Fruit fly (Drosophila melanogaster) whole organism, embryonic: ENCODE measurements around the gene CG43094.
A peak's percentile ranks its signal among the peaks of the same experiment; 100 is the strongest.

Experiments
- Bteb2 ChIP-seq: fragments of 200-800 bp; sonication (Bioruptor generic); optimal IDR thresholded peaks from 2 replicates; lab custom pipeline; 2016; ENCODE audit warnings: missing biosample characterization, missing genetic modification characterization
- CG10543 ChIP-seq: fragments of 200-800 bp; sonication (Bioruptor generic); optimal IDR thresholded peaks from 3 replicates; lab custom pipeline; 2017; ENCODE audit warnings: missing biosample characterization, mild to moderate bottlenecking, missing genetic modification characterization, moderate library complexity
- CG10959 ChIP-seq: fragments of 200-800 bp; sonication (Bioruptor generic); IDR thresholded peaks from 2 replicates; pipeline ENCODE4 v1.3.6; 2022; ENCODE audit warnings: missing biosample characterization, missing genetic modification characterization
- CG11695 ChIP-seq: fragments of 200-800 bp; sonication (Bioruptor generic); IDR thresholded peaks from 3 replicates; pipeline ENCODE4 v1.3.6; 2022; ENCODE audit warnings: missing biosample characterization, missing genetic modification characterization
- CG1233 ChIP-seq: fragments of 200-800 bp; sonication (Bioruptor generic); optimal IDR thresholded peaks from 4 replicates; lab custom pipeline; 2018; ENCODE audit warnings: missing biosample characterization, mild to moderate bottlenecking, missing genetic modification characterization
- CG12769 ChIP-seq: fragments of 200-800 bp; sonication (Bioruptor generic); optimal IDR thresholded peaks from 2 replicates; lab custom pipeline; 2019; ENCODE audit warnings: missing biosample characterization, mild to moderate bottlenecking, missing genetic modification characterization, moderate library complexity
- CG13296 ChIP-seq: fragments of 200-800 bp; sonication (Bioruptor generic); optimal IDR thresholded peaks from 3 replicates; lab custom pipeline; 2018; ENCODE audit warnings: missing biosample characterization, mild to moderate bottlenecking, missing genetic modification characterization
- CG15011 ChIP-seq: fragments of 200-800 bp; sonication (Bioruptor generic); optimal IDR thresholded peaks from 3 replicates; lab custom pipeline; 2018; ENCODE audit warnings: missing biosample characterization, mild to moderate bottlenecking, missing genetic modification characterization
- CG31441 ChIP-seq: fragments of 200-800 bp; sonication (Bioruptor generic); IDR thresholded peaks from 2 replicates; pipeline ENCODE4 v1.3.6; 2022; ENCODE audit warnings: missing biosample characterization, missing genetic modification characterization
- CG3726 ChIP-seq: fragments of 200-800 bp; sonication (Bioruptor generic); IDR thresholded peaks from 3 replicates; pipeline ENCODE4, ENCODE4 v1.3.6; 2022; ENCODE audit warnings: missing biosample characterization, missing genetic modification characterization
- CG7357 ChIP-seq: fragments of 200-800 bp; sonication (Bioruptor generic); IDR thresholded peaks from 3 replicates; pipeline ENCODE4 v1.3.6; 2022; ENCODE audit warnings: missing biosample characterization, missing genetic modification characterization
- CG7786 ChIP-seq: fragments of 200-800 bp; sonication (Bioruptor generic); optimal IDR thresholded peaks from 2 replicates; lab custom pipeline; 2016; ENCODE audit warnings: missing biosample characterization, missing genetic modification characterization
- CG9727 ChIP-seq: fragments of 200-800 bp; sonication (Bioruptor generic); optimal IDR thresholded peaks from 3 replicates; lab custom pipeline; 2017; ENCODE audit warnings: missing biosample characterization, mild to moderate bottlenecking, missing genetic modification characterization
- CG9797 ChIP-seq: fragments of 200-800 bp; sonication (Bioruptor generic); optimal IDR thresholded peaks from 3 replicates; lab custom pipeline; 2018; ENCODE audit warnings: missing biosample characterization, mild to moderate bottlenecking, missing genetic modification characterization
- Dfd ChIP-seq, 2 experiments: fragments of >200 bp; optimal IDR thresholded peaks; 2 replicates each; lab custom pipeline; 2017; ENCODE audit warnings: missing biosample characterization in 2 of 2, missing genetic modification characterization in 2 of 2
- E2f2 ChIP-seq: fragments of 200-800 bp; sonication (Bioruptor generic); IDR thresholded peaks from 2 replicates; pipeline ENCODE4 v1.3.6; 2022; ENCODE audit warnings: missing biosample characterization, missing genetic modification characterization
- Ets65A ChIP-seq: fragments of 200-800 bp; sonication (Bioruptor generic); peaks from one replicate; lab custom pipeline; 2016; ENCODE audit warnings: missing biosample characterization, missing genetic modification characterization
- Fer1 ChIP-seq: fragments of 200-800 bp; sonication (Bioruptor generic); optimal IDR thresholded peaks from 2 replicates; lab custom pipeline; 2017; ENCODE audit warnings: missing biosample characterization, mild to moderate bottlenecking, missing genetic modification characterization
- Hand ChIP-seq: fragments of 200-800 bp; sonication (Bioruptor generic); optimal IDR thresholded peaks from 2 replicates; lab custom pipeline; 2017; ENCODE audit warnings: mild to moderate bottlenecking, missing biosample characterization, missing genetic modification reagents, missing genetic modification characterization
- Hey ChIP-seq: fragments of 200-800 bp; sonication (Bioruptor generic); optimal IDR thresholded peaks from 3 replicates; lab custom pipeline; 2018; ENCODE audit warnings: missing biosample characterization, mild to moderate bottlenecking, missing genetic modification characterization
- HmgD ChIP-seq: fragments of 200-800 bp; sonication (Bioruptor generic); optimal IDR thresholded peaks from 3 replicates; lab custom pipeline; 2016; ENCODE audit warnings: missing biosample characterization, missing genetic modification characterization
- Hmx ChIP-seq: fragments of 200-800 bp; sonication (Bioruptor generic); optimal IDR thresholded peaks from 2 replicates; lab custom pipeline; 2016; ENCODE audit warnings: missing biosample characterization, missing genetic modification characterization
- Hr3 ChIP-seq: fragments of 200-800 bp; sonication (Bioruptor generic); optimal IDR thresholded peaks from 3 replicates; lab custom pipeline; 2016; ENCODE audit warnings: missing biosample characterization, missing genetic modification characterization
- MTF-1 ChIP-seq: fragments of 200-800 bp; sonication (Bioruptor generic); optimal IDR thresholded peaks from 2 replicates; lab custom pipeline; 2018; ENCODE audit warnings: missing biosample characterization, mild to moderate bottlenecking, missing genetic modification characterization, borderline replicate concordance
- Poxn ChIP-seq: fragments of 200-800 bp; sonication (Bioruptor generic); IDR thresholded peaks from 2 replicates; pipeline ENCODE4 v1.3.6; 2022; ENCODE audit warnings: missing biosample characterization, missing genetic modification characterization
- Sin3A ChIP-seq: fragments of >200 bp; optimal IDR thresholded peaks from 2 replicates; lab custom pipeline; 2018
- Sox102F ChIP-seq: fragments of 200-800 bp; sonication (Bioruptor generic); optimal IDR thresholded peaks from 2 replicates; lab custom pipeline; 2018; ENCODE audit warnings: missing biosample characterization, mild to moderate bottlenecking, missing genetic modification characterization, moderate library complexity
- TFAM ChIP-seq: fragments of 200-800 bp; sonication (Bioruptor generic); optimal IDR thresholded peaks from 2 replicates; lab custom pipeline; 2017; ENCODE audit warnings: missing biosample characterization, missing genetic modification characterization, inconsistent platforms
- Trl ChIP-seq, 3 experiments: fragments of >200 bp in 2 of 3; fragments of 200-800 bp in 1 of 3; sonication (Bioruptor generic) in 1 of 3; optimal IDR thresholded peaks; 2 replicates in 1 of 3; 3 replicates in 2 of 3; lab custom pipeline; 2016 to 2017; ENCODE audit warnings: missing biosample characterization in 1 of 3, missing genetic modification characterization in 1 of 3
- az2 ChIP-seq: fragments of 200-800 bp; sonication (Bioruptor generic); optimal IDR thresholded peaks from 3 replicates; lab custom pipeline; 2016; ENCODE audit warnings: missing biosample characterization, missing genetic modification characterization
- ci ChIP-seq: fragments of 200-800 bp; sonication (Bioruptor generic); IDR thresholded peaks from 3 replicates; pipeline ENCODE4 v1.3.6; 2022; ENCODE audit warnings: missing biosample characterization, missing genetic modification characterization
- crc ChIP-seq: fragments of 200-800 bp; sonication (Bioruptor generic); optimal IDR thresholded peaks from 2 replicates; lab custom pipeline; 2016; ENCODE audit warnings: missing biosample characterization, missing genetic modification characterization
- croc ChIP-seq: fragments of 200-800 bp; sonication (Bioruptor generic); conservative IDR thresholded peaks from 3 replicates; pipeline ENCODE4 v1.3.6; 2022; ENCODE audit warnings: missing biosample characterization, missing genetic modification characterization
- cwo ChIP-seq: fragments of 200-800 bp; sonication (Bioruptor generic); optimal IDR thresholded peaks from 3 replicates; lab custom pipeline; 2017; ENCODE audit warnings: missing biosample characterization, missing genetic modification characterization, mild to moderate bottlenecking, moderate library complexity, missing genetic modification reagents
- emc ChIP-seq: fragments of 200-800 bp; sonication (Bioruptor generic); optimal IDR thresholded peaks from 2 replicates; lab custom pipeline; 2016; ENCODE audit warnings: missing biosample characterization, missing genetic modification characterization
- esg ChIP-seq: fragments of 200-800 bp; sonication (Bioruptor generic); conservative IDR thresholded peaks from 2 replicates; pipeline ENCODE4 v1.3.6; 2022; ENCODE audit warnings: missing biosample characterization, missing genetic modification characterization
- kah ChIP-seq: fragments of 200-800 bp; sonication (Bioruptor generic); optimal IDR thresholded peaks from 2 replicates; lab custom pipeline; 2018; ENCODE audit warnings: missing biosample characterization, mild to moderate bottlenecking, missing genetic modification characterization
- nau ChIP-seq: fragments of 200-800 bp; sonication (Bioruptor generic); optimal IDR thresholded peaks from 3 replicates; lab custom pipeline; 2017; ENCODE audit warnings: missing biosample characterization, mild to moderate bottlenecking, missing genetic modification characterization, missing genetic modification reagents
- p53 ChIP-seq: fragments of 200-800 bp; sonication (Bioruptor generic); optimal IDR thresholded peaks from 2 replicates; lab custom pipeline; 2016; ENCODE audit warnings: missing biosample characterization, missing genetic modification characterization
- pfk ChIP-seq: fragments of 200-800 bp; sonication (Bioruptor generic); optimal IDR thresholded peaks from 2 replicates; lab custom pipeline; 2018; ENCODE audit warnings: missing biosample characterization, mild to moderate bottlenecking, missing genetic modification characterization, moderate library complexity
- pnt ChIP-seq: fragments of 200-800 bp; sonication (Bioruptor generic); optimal IDR thresholded peaks from 3 replicates; lab custom pipeline; 2016; ENCODE audit warnings: missing biosample characterization, missing genetic modification characterization
- psq ChIP-seq: fragments of 200-800 bp; sonication (Bioruptor generic); optimal IDR thresholded peaks from 2 replicates; lab custom pipeline; 2017; ENCODE audit warnings: missing biosample characterization, missing genetic modification characterization
- row ChIP-seq: fragments of 200-800 bp; sonication (Bioruptor generic); IDR thresholded peaks from 3 replicates; pipeline ENCODE4 v1.3.6; 2022; ENCODE audit warnings: missing biosample characterization, missing genetic modification characterization
- sim ChIP-seq: fragments of 200-800 bp; sonication (Bioruptor generic); IDR thresholded peaks from 2 replicates; pipeline ENCODE4 v1.3.6; 2022; ENCODE audit warnings: missing biosample characterization, missing genetic modification characterization
- slp2 ChIP-seq: fragments of 200-800 bp; sonication (Bioruptor generic); optimal IDR thresholded peaks from 2 replicates; lab custom pipeline; 2016; ENCODE audit warnings: missing biosample characterization, missing genetic modification characterization
- sug ChIP-seq: fragments of 200-800 bp; optimal IDR thresholded peaks from 2 replicates; lab custom pipeline; 2019; ENCODE audit warnings: missing biosample characterization, mild to moderate bottlenecking, missing genetic modification characterization, moderate library complexity
- tio ChIP-seq: fragments of 200-800 bp; sonication (Bioruptor generic); optimal IDR thresholded peaks from 2 replicates; lab custom pipeline; 2017; ENCODE audit warnings: missing biosample characterization, missing genetic modification characterization, inconsistent platforms
- tna ChIP-seq: fragments of 200-800 bp; sonication (Bioruptor generic); IDR thresholded peaks from 2 replicates; pipeline ENCODE4 v1.3.6; 2022; ENCODE audit warnings: missing biosample characterization, missing genetic modification characterization; ENCODE audit not compliant: partially characterized antibody
- twi ChIP-seq: fragments of 200-800 bp; optimal IDR thresholded peaks from 2 replicates; lab custom pipeline; 2019; ENCODE audit warnings: missing biosample characterization, mild to moderate bottlenecking, missing genetic modification characterization, moderate library complexity
- wdn ChIP-seq: fragments of 200-800 bp; sonication (Bioruptor generic); IDR thresholded peaks from 2 replicates; pipeline ENCODE4 v1.3.6; 2022; ENCODE audit warnings: missing biosample characterization, missing genetic modification characterization
- wek ChIP-seq: fragments of 200-800 bp; sonication (Bioruptor generic); optimal IDR thresholded peaks from 3 replicates; lab custom pipeline; 2018; ENCODE audit warnings: missing biosample characterization, mild to moderate bottlenecking, missing genetic modification characterization, moderate library complexity

The CG43094 gene

DNA sequence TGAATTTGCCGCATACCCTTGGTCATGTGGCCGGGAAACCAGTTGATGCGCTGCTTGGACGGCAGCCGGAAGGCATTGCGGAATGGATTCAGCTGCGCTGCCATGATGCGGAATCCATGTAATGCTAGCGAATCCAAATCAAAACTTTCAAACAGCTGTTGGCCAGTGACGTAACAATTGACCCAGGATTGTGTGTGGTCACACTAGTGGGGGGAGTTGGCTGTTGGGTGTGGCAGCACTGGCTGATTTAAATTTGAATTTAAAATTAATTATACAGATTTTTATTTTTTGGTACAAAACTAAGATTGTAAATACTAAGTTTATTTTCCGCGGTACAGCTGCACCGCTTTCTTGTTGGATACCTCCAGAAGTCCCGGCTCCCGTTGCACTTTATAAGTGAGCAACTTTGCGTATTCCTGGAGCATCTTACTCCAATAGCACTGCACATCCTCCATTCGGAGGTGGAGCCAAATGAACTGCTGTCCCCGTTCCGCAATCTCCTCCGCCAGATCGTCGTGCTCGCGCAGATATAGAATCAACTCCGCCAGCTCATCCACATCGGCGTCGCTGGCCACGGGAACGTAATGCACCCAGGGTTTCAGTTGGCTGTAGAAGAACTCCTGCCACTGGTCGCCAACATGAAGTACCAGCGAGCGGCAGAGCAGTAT, 23.2 kb downstream of the CG43094 start, which contains the start of gene CG17141 (continued):
- TF ChIP-seq p53 (GFP tag; lab: Kevin White, UChicago) (no peak), CG7786 (GFP tag; lab: Kevin White, UChicago) (no peak), CG10543 (GFP tag; lab: Kevin White, UChicago) (no peak), Trl (optimal IDR thresholded peaks at IDR 0.05; lab: Kevin White, UChicago) (no peak), Trl (GFP tag; optimal IDR thresholded peaks at IDR 0.05; lab: Kevin White, UChicago) (no peak), sug (tag; lab: Kevin White, UChicago) (no peak), E2f2 (GFP tag; lab: Robert Waterston, UW) (peak; percentile 97), CG7357 (GFP tag; lab: Robert Waterston, UW) (no peak), CG9797 (GFP tag; lab: Kevin White, UChicago) (peak; percentile 52), row (GFP tag; lab: Robert Waterston, UW) (peak; percentile 12; the same call in 1 of the 3 replicates), MTF-1 (GFP tag; lab: Kevin White, UChicago) (no peak), CG10959 (no peak), CG11695 (GFP tag; lab: Robert Waterston, UW) (0 out of 3 replicates have a peak, but pooled peaks have one; percentile 13), Hr3 (GFP tag; lab: Kevin White, UChicago) (no peak), twi (tag; lab: Kevin White, UChicago) (no peak), wdn (GFP tag; lab: Robert Waterston, UW) (no peak), CG1233 (GFP tag; lab: Kevin White, UChicago) (no peak), Dfd (GFP tag; optimal IDR thresholded peaks at IDR 0.05; lab: Kevin White, UChicago) (no peak), Hey (tag; lab: Kevin White, UChicago) (no peak), psq (GFP tag; lab: Kevin White, UChicago) (no peak), CG3726 (GFP tag; lab: Robert Waterston, UW) (no peak), tio (GFP tag; lab: Kevin White, UChicago) (no peak), Fer1 (GFP tag; lab: Kevin White, UChicago) (no peak), TFAM (GFP tag; lab: Kevin White, UChicago) (no peak), Sin3A (lab: Kevin White, UChicago) (peak; percentile 22), CG13296 (GFP tag; lab: Kevin White, UChicago) (no peak), ci (GFP tag; lab: Robert Waterston, UW) (peak; percentile 42; the same call in 1 of the 3 replicates), Sox102F (GFP tag; lab: Kevin White, UChicago) (no peak), pfk (GFP tag; lab: Kevin White, UChicago) (no peak), HmgD (GFP tag; lab: Kevin White, UChicago) (no peak), CG31441 (GFP tag; lab: Robert Waterston, UW) (no peak), Hmx (GFP tag; lab: Kevin White, UChicago) (no peak), wek (GFP tag; lab: Kevin White, UChicago) (no peak), pnt (GFP tag; lab: Kevin White, UChicago) (no peak), az2 (GFP tag; lab: Kevin White, UChicago) (no peak), CG9727 (no peak), slp2 (no peak), kah (GFP tag; lab: Kevin White, UChicago) (peak; percentile 25), Hand (no peak), esg (no peak), sim (no peak), Ets65A (GFP tag; lab: Kevin White, UChicago) (peak; percentile 69), crc (GFP tag; lab: Kevin White, UChicago) (no peak), CG12769 (no peak), Bteb2 (GFP tag; lab: Kevin White, UChicago) (no peak), CG15011 (no peak), tna (GFP tag; lab: Robert Waterston, UW) (no peak), nau (no peak), emc (GFP tag; lab: Kevin White, UChicago) (no peak), croc (no peak), cwo (GFP tag; lab: Kevin White, UChicago) (no peak), Poxn (GFP tag; lab: Robert Waterston, UW) (no peak)
